Worm (Caenorhabditis elegans) whole organism, young adult: Measurements from ENCODE around the gene tba-7.
A peak's percentile ranks its signal among the peaks of the same experiment; 100 is the strongest.

ENCODE experiments used
- B0261.1 ChIP-seq: sonication (generic microtip); optimal IDR thresholded peaks from 2 replicates; lab custom pipeline; 2016; ENCODE audit warnings: mild to moderate bottlenecking, missing genetic modification characterization, moderate library complexity, missing compliant biosample characterization
- B0336.3 ChIP-seq: fragments of 200-800 bp; sonication (Bioruptor generic); IDR thresholded peaks from 2 replicates; pipeline ENCODE4 v1.3.6; 2022; ENCODE audit warnings: missing genetic modification characterization, missing compliant biosample characterization
- C17E4.6 ChIP-seq: fragments of 200-800 bp; sonication (Bioruptor generic); IDR thresholded peaks from 2 replicates; pipeline ENCODE4 v1.3.6; 2022; ENCODE audit warnings: missing genetic modification reagents, missing genetic modification characterization, missing compliant biosample characterization
- F23B12.7 ChIP-seq: sonication (generic microtip); optimal IDR thresholded peaks from 2 replicates; lab custom pipeline; 2017; ENCODE audit warnings: missing genetic modification characterization, mild to moderate bottlenecking, missing compliant biosample characterization, antibody characterized with exemption, moderate library complexity; ENCODE audit not compliant: insufficient read depth
- F37B4.10 ChIP-seq: fragments of 200-800 bp; sonication (Bioruptor generic); IDR thresholded peaks from 2 replicates; pipeline ENCODE4 v1.3.6; 2022; ENCODE audit warnings: missing genetic modification characterization, missing compliant biosample characterization
- T07F8.4 ChIP-seq: sonication (generic microtip); optimal IDR thresholded peaks from 2 replicates; lab custom pipeline; 2016; ENCODE audit warnings: mild to moderate bottlenecking, missing genetic modification characterization, moderate library complexity, missing compliant biosample characterization
- Y53G8AR.9 ChIP-seq: fragments of 200-800 bp; sonication (Bioruptor generic); conservative IDR thresholded peaks from 2 replicates; pipeline ENCODE4 v1.3.6; 2022; ENCODE audit warnings: missing genetic modification reagents, missing genetic modification characterization, missing compliant biosample characterization
- ama-1 ChIP-seq, 3 experiments: fragments of 150-350 bp in 1 of 3; sonication (generic microtip) in 2 of 3; optimal IDR thresholded peaks; 2 replicates each; lab custom pipeline; 2014 to 2018; ENCODE audit warnings: missing biosample characterization in 2 of 3, missing genetic modification characterization in 2 of 3, missing genetic modification reagents in 2 of 3
- attf-5 ChIP-seq: fragments of 200-800 bp; sonication (Bioruptor generic); optimal IDR thresholded peaks from 2 replicates; lab custom pipeline; 2018; ENCODE audit warnings: mild to moderate bottlenecking, missing genetic modification characterization, missing compliant biosample characterization
- ccch-3 ChIP-seq: fragments of 200-800 bp; sonication (Bioruptor generic); optimal IDR thresholded peaks from 2 replicates; lab custom pipeline; 2018; ENCODE audit warnings: mild to moderate bottlenecking, missing genetic modification characterization, missing compliant biosample characterization
- cebp-1 ChIP-seq, 2 experiments: fragments of 200-800 bp in 1 of 2; sonication (Bioruptor generic) in 1 of 2; sonication (generic microtip) in 1 of 2; IDR thresholded peaks in 1 of 2; optimal IDR thresholded peaks in 1 of 2; 2 replicates each; pipeline versions ENCODE4 v1.3.6 to Lab custom; 2017 to 2022; ENCODE audit warnings: missing compliant biosample characterization in 2 of 2, missing genetic modification characterization in 2 of 2, mild to moderate bottlenecking in 1 of 2, missing genetic modification reagents in 1 of 2, moderate library complexity in 1 of 2
- cebp-2 ChIP-seq: fragments of 200-800 bp; sonication (Bioruptor generic); IDR thresholded peaks from 2 replicates; pipeline ENCODE4 v1.3.6; 2022; ENCODE audit warnings: missing genetic modification characterization, missing compliant biosample characterization
- ceh-27 ChIP-seq: fragments of 200-800 bp; sonication (Bioruptor generic); optimal IDR thresholded peaks from 2 replicates; lab custom pipeline; 2018; ENCODE audit warnings: mild to moderate bottlenecking, missing genetic modification characterization, moderate library complexity, missing compliant biosample characterization
- ceh-40 ChIP-seq: fragments of 200-800 bp; sonication (Bioruptor generic); IDR thresholded peaks from 2 replicates; pipeline ENCODE4 v1.3.6; 2022; ENCODE audit warnings: missing genetic modification characterization, missing compliant biosample characterization
- ceh-79 ChIP-seq: sonication (generic microtip); optimal IDR thresholded peaks from 2 replicates; lab custom pipeline; 2017; ENCODE audit warnings: mild to moderate bottlenecking, missing genetic modification characterization, missing compliant biosample characterization
- dox-1 ChIP-seq: fragments of 200-800 bp; sonication (Bioruptor generic); IDR thresholded peaks from 2 replicates; pipeline ENCODE4 v1.3.6; 2022; ENCODE audit warnings: missing genetic modification reagents, missing genetic modification characterization, missing compliant biosample characterization
- ekl-4 ChIP-seq: fragments of 200-800 bp; sonication (Bioruptor generic); IDR thresholded peaks from 2 replicates; pipeline ENCODE4 v1.3.6; 2022; ENCODE audit warnings: missing genetic modification reagents, missing genetic modification characterization, missing compliant biosample characterization
- him-1 ChIP-seq: sonication (generic microtip); optimal IDR thresholded peaks from 2 replicates; lab custom pipeline; 2016; ENCODE audit warnings: missing genotype, missing genetic modification reagents, missing genetic modification characterization, missing compliant biosample characterization
- hlh-26 ChIP-seq: fragments of 200-800 bp; sonication (Bioruptor generic); conservative IDR thresholded peaks from 2 replicates; pipeline ENCODE4 v1.3.6; 2022; ENCODE audit warnings: missing genetic modification reagents, missing genetic modification characterization, missing compliant biosample characterization
- hmg-1.2 ChIP-seq: fragments of 200-800 bp; sonication (Bioruptor generic); IDR thresholded peaks from 2 replicates; pipeline ENCODE4 v1.3.6; 2022; ENCODE audit warnings: missing genetic modification reagents, missing genetic modification characterization, missing compliant biosample characterization
- lin-26 ChIP-seq: fragments of 200-800 bp; sonication (Bioruptor generic); IDR thresholded peaks from 2 replicates; pipeline ENCODE4 v1.3.6; 2022; ENCODE audit warnings: missing genetic modification reagents, missing genetic modification characterization, missing compliant biosample characterization
- lsl-1 ChIP-seq: fragments of 200-800 bp; sonication (Bioruptor generic); optimal IDR thresholded peaks from 2 replicates; lab custom pipeline; 2018; ENCODE audit warnings: mild to moderate bottlenecking, missing genetic modification characterization, moderate library complexity, missing compliant biosample characterization
- lsy-27 ChIP-seq: sonication (generic microtip); optimal IDR thresholded peaks from 2 replicates; lab custom pipeline; 2017; ENCODE audit warnings: missing genetic modification characterization, mild to moderate bottlenecking, missing compliant biosample characterization, antibody characterized with exemption, missing genotype, borderline replicate concordance; ENCODE audit not compliant: insufficient read depth
- nfya-2 ChIP-seq: fragments of 200-800 bp; sonication (Bioruptor generic); IDR thresholded peaks from 2 replicates; pipeline ENCODE4 v1.3.6; 2022; ENCODE audit warnings: missing genetic modification reagents, missing genetic modification characterization, missing compliant biosample characterization
- nfyb-1 ChIP-seq: fragments of 200-800 bp; sonication (Bioruptor generic); IDR thresholded peaks from 2 replicates; pipeline ENCODE4 v1.3.6; 2022; ENCODE audit warnings: missing genetic modification reagents, missing genetic modification characterization, missing compliant biosample characterization
- nhr-27 ChIP-seq: fragments of 200-800 bp; sonication (Bioruptor generic); optimal IDR thresholded peaks from 2 replicates; lab custom pipeline; 2018; ENCODE audit warnings: mild to moderate bottlenecking, missing genetic modification characterization, moderate library complexity, missing compliant biosample characterization
- rcor-1 ChIP-seq: fragments of 200-800 bp; sonication (Bioruptor generic); IDR thresholded peaks from 2 replicates; pipeline ENCODE4 v1.3.6; 2022; ENCODE audit warnings: missing genetic modification reagents, missing genetic modification characterization, missing compliant biosample characterization
- repo-1 ChIP-seq: sonication (generic microtip); optimal IDR thresholded peaks from 2 replicates; lab custom pipeline; 2017; ENCODE audit warnings: mild to moderate bottlenecking, missing genetic modification characterization, missing compliant biosample characterization
- snpc-1.1 ChIP-seq: sonication (generic microtip); optimal IDR thresholded peaks from 2 replicates; lab custom pipeline; 2017; ENCODE audit warnings: missing genetic modification characterization, mild to moderate bottlenecking, missing compliant biosample characterization, antibody characterized with exemption, moderate library complexity, missing genotype, missing genetic modification reagents; ENCODE audit not compliant: insufficient read depth
- somi-1 ChIP-seq: fragments of 200-800 bp; sonication (Bioruptor generic); optimal IDR thresholded peaks from 2 replicates; lab custom pipeline; 2018; ENCODE audit warnings: mild to moderate bottlenecking, missing genetic modification characterization, missing compliant biosample characterization
- tbp1 ChIP-seq: fragments of 200-800 bp; sonication (Bioruptor generic); optimal IDR thresholded peaks from 2 replicates; lab custom pipeline; 2018; ENCODE audit warnings: mild to moderate bottlenecking, missing genetic modification characterization, missing compliant biosample characterization
- zfh-2 ChIP-seq: fragments of 200-800 bp; sonication (Bioruptor generic); conservative IDR thresholded peaks from 2 replicates; pipeline ENCODE4 v1.3.6; 2022; ENCODE audit warnings: missing genetic modification reagents, missing genetic modification characterization, missing compliant biosample characterization
- ztf-22 ChIP-seq: fragments of 200-800 bp; sonication (Bioruptor generic); optimal IDR thresholded peaks from 2 replicates; lab custom pipeline; 2018; ENCODE audit warnings: mild to moderate bottlenecking, missing genetic modification characterization, moderate library complexity, missing compliant biosample characterization

The tba-7 gene

DNA sequence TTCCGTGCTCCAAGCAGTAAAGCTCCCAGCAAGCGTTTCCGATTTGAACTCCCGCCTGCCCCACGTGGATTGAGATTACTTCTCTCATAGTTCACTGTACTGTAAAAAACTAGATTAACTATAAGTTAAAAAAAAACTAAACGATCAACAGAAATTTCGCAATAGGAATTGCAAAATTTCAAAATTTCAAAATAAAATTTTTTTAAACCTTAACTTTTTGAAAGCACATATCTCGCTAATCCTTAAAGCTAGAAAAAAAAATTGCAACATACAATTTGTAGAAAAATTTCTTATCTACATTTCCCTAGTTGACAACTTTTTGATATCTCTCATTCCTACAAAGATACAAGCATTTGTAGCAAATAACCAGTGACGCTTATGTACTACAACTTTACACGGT, at the start of gene tba-7:
Gene tba-7, minus strand, starts transcription at position 101 of the 400 bp plus-strand sequence.
- TF ChIP-seq him-1 (tag; lab: Kevin White, UChicago) (no peak), B0261.1 (tag; lab: Kevin White, UChicago) (peak; percentile 45), nfya-2 (GFP tag; lab: Robert Waterston, UW) (no peak), attf-5 (GFP tag; lab: Kevin White, UChicago) (no peak), cebp-1 (GFP tag; IDR thresholded peaks at IDR 0.05; lab: Robert Waterston, UW) (no peak), cebp-1 (tag; optimal IDR thresholded peaks at IDR 0.05; lab: Kevin White, UChicago) (peak; percentile 58)
- TF ChIP-seq, all 124 proteins: peak for 2

- TF ChIP-seq F23B12.7 (no peak), cebp-2 (0 out of 2 replicates have a peak, but pooled peaks have one; percentile 49), nfyb-1 (GFP tag; lab: Robert Waterston, UW) (no peak), ama-1 (optimal IDR thresholded peaks at IDR 0.05; lab: Kevin White, UChicago) (no peak), ama-1 (GFP tag; optimal IDR thresholded peaks at IDR 0.05; lab: Kevin White, UChicago) (no peak), ekl-4 (no peak), repo-1 (tag; lab: Kevin White, UChicago) (no peak)
Observed at ce11 chrIII:11419551-11419950, 48.0 kb upstream of the tba-7 start.

DNA sequence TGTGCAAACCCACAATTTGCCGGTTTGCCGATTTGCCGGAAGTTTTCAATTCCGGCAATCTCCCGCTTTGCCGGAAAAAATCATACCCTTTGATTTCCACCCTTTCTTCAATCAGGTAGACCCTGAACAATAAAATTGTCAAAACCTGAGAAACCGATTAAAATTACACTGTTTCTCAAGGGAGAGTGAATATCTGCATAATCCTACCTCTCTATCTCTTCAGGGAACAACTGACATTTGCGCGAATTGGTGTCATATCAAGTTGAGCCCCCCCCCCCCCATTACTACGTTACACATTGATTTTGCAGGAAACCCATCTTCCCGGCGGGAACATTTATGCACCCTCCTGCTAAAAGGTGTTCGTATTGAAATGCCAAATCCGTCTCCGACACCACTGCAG, 38.8 kb upstream of the tba-7 start, which contains the start of gene twk-31:
Gene twk-31, plus strand, starts transcription at position 301 of the 400 bp plus-strand sequence.
- no peak for TF ChIP-seq hmg-1.2 (GFP tag; lab: Robert Waterston, UW)

ce11 chrIII:11405049-11405448, 33.5 kb upstream of the tba-7 start, which contains the start of gene Y47D3B.4:
TSS of gene Y47D3B.4 (plus strand) at chrIII:11405349.
- no peak for TF ChIP-seq nhr-27
- TF ChIP-seq F37B4.10 (GFP tag; lab: Robert Waterston, UW): no peak
- no peak for TF ChIP-seq dox-1
- TF ChIP-seq ceh-27: no peak
- TF ChIP-seq ceh-40 (GFP tag; lab: Robert Waterston, UW): no peak
- no peak for TF ChIP-seq rcor-1
- TF ChIP-seq ccch-3 (GFP tag; lab: Kevin White, UChicago): no peak
- no peak for TF ChIP-seq cebp-2
- no peak for TF ChIP-seq B0336.3 (GFP tag; lab: Robert Waterston, UW)
- no peak for TF ChIP-seq C17E4.6 (GFP tag; lab: Robert Waterston, UW)
- TF ChIP-seq lin-26 (GFP tag; lab: Robert Waterston, UW): no peak
- no peak for TF ChIP-seq somi-1 (GFP tag; lab: Kevin White, UChicago)
- no peak for TF ChIP-seq lsl-1 (GFP tag; lab: Kevin White, UChicago)
- TF ChIP-seq zfh-2: no peak
- no peak for TF ChIP-seq ceh-79 (tag; lab: Kevin White, UChicago)
- TF ChIP-seq snpc-1.1 (tag; lab: Kevin White, UChicago): no peak

DNA sequence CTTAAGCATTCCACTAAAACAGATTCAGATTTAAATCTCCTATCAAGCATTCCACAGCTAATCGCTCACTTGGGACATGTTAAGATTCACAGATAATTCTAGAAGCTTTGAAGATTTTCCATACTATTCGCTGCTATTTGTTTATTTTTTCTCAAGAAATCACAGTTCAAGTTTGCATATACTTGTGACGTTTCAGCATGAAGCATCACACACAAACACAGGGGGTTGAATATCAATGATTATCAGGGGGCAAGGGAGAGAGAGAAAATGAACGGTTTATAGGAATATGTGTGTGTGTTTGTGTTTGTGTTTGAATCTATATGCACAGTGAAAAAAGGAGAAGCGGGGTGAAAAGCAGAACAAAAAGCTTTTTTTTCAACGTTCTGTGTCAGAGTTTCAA, 31.1 kb upstream of the tba-7 start, which contains the start of gene Y47D3B.12:
Gene Y47D3B.12, plus strand, starts transcription at position 301 of the 400 bp plus-strand sequence.
- no peak for TF ChIP-seq Y53G8AR.9 (GFP tag; lab: Robert Waterston, UW)
- TF ChIP-seq F23B12.7: no peak
- no peak for TF ChIP-seq T07F8.4 (tag; lab: Kevin White, UChicago)

DNA sequence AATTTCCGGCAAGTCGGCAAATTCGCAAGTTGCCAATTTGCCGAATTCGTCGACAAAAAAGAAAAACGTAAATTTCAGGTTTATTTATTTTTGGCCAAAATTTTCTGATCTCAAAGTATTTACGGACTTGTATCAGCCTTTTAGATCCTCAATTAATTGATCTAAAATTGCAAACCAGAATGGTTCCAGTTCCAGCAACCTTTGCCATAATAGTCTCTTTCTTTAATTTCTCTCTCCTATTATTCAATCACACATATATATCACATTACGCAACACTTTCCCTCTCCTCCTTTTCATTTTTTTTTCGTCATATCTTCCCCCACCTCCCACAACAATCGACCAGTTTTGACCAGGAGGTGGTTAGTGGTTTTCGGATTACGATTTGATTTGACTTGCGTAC, 25.9 kb upstream of the tba-7 start, which contains the start of gene Y47D3B.3:
Gene Y47D3B.3, plus strand, starts transcription at position 301 of the 400 bp plus-strand sequence.
- TF ChIP-seq zfh-2: no peak
- TF ChIP-seq tbp1: no peak
- TF ChIP-seq Y53G8AR.9 (GFP tag; lab: Robert Waterston, UW): no peak
- TF ChIP-seq hlh-26 (GFP tag; lab: Robert Waterston, UW): no peak
- no peak for TF ChIP-seq ztf-22 (GFP tag; lab: Kevin White, UChicago)
- TF ChIP-seq T07F8.4 (tag; lab: Kevin White, UChicago): no peak
- TF ChIP-seq lsy-27 (tag; lab: Kevin White, UChicago): no peak
